Worm (Caenorhabditis elegans) whole organism, young adult: ENCODE results near the gene smap-1.

Experiments
- T07F8.4 ChIP-seq: sonication (generic microtip); optimal IDR thresholded peaks from 2 replicates; lab custom pipeline; 2016; ENCODE audit warnings: mild to moderate bottlenecking, missing genetic modification characterization, moderate library complexity, missing compliant biosample characterization
- ceh-40 ChIP-seq: fragments of 200-800 bp; sonication (Bioruptor generic); IDR thresholded peaks from 2 replicates; pipeline ENCODE4 v1.3.6; 2022; ENCODE audit warnings: missing genetic modification characterization, missing compliant biosample characterization

ce11 chrIII:10783052-10783451 is 43.5 kb upstream of the smap-1 start:
- TF ChIP-seq T07F8.4 (tag; lab: Kevin White, UChicago) (no peak), ceh-40 (GFP tag; lab: Robert Waterston, UW) (no peak)
